Worm (Caenorhabditis elegans): ENCODE results near the gene ugt-17.

ce11 chrV:10058748-10059147 lies 46.0 kb downstream of the ugt-17 start:
- TF ChIP-seq bed-1 (GFP tag; IDR thresholded peaks at IDR 0.05), result no peak
- no peak for TF ChIP-seq egl-18 (GFP tag; IDR thresholded peaks at IDR 0.05)
- TF ChIP-seq Y56A3A.18 (GFP tag; IDR thresholded peaks at IDR 0.05), result no peak
- no peak for TF ChIP-seq unc-62 (GFP tag; optimal IDR thresholded peaks at IDR 0.05)
- no peak for TF ChIP-seq nfya-1 (tag; optimal IDR thresholded peaks at IDR 0.05; ENCODE audit: borderline replicate concordance, insufficient read depth)
- TF ChIP-seq F49E8.2 (tag; optimal IDR thresholded peaks at IDR 0.05; ENCODE audit: insufficient read depth), result no peak
- no peak for TF ChIP-seq nhr-120 (GFP tag; IDR thresholded peaks at IDR 0.05)
- TF ChIP-seq snpc-4 (GFP tag; optimal IDR thresholded peaks at IDR 0.05), result no peak
- no peak for TF ChIP-seq snpc-4 (tag; optimal IDR thresholded peaks at IDR 0.05)
- TF ChIP-seq ceh-40 (GFP tag; IDR thresholded peaks at IDR 0.05), result no peak
- no peak for TF ChIP-seq repo-1 (tag; optimal IDR thresholded peaks at IDR 0.05)
- no peak for TF ChIP-seq attf-6 (GFP tag; IDR thresholded peaks at IDR 0.05)
- no peak for TF ChIP-seq madf-6 (GFP tag; IDR thresholded peaks at IDR 0.05)
